Fruit fly (Drosophila melanogaster) whole organism, embryonic: ENCODE data around the gene Cyp12a5.

ENCODE experiments used
- Atf-2 ChIP-seq: fragments of 200-800 bp; sonication (Bioruptor generic); optimal IDR thresholded peaks from 2 replicates; lab custom pipeline; 2016; ENCODE audit warnings: missing biosample characterization, missing genetic modification characterization
- BEAF-32 ChIP-seq: fragments of 200-800 bp; sonication (Bioruptor generic); optimal IDR thresholded peaks from 3 replicates; lab custom pipeline; 2017; ENCODE audit warnings: missing biosample characterization, missing genetic modification characterization, mild to moderate bottlenecking, moderate library complexity, missing genetic modification reagents
- Bdp1 ChIP-seq: fragments of 200-800 bp; sonication (Bioruptor generic); optimal IDR thresholded peaks from 3 replicates; lab custom pipeline; 2016; ENCODE audit warnings: missing biosample characterization, missing genetic modification characterization
- CG1024 ChIP-seq: fragments of 200-800 bp; sonication (Bioruptor generic); IDR thresholded peaks from 2 replicates; pipeline ENCODE4 v1.3.6; 2022; ENCODE audit warnings: missing biosample characterization, missing genetic modification characterization
- CG11504 ChIP-seq: fragments of 200-800 bp; sonication (Bioruptor generic); optimal IDR thresholded peaks from 3 replicates; lab custom pipeline; 2019; ENCODE audit warnings: missing biosample characterization, mild to moderate bottlenecking, missing genetic modification characterization, moderate library complexity
- CG13296 ChIP-seq: fragments of 200-800 bp; sonication (Bioruptor generic); optimal IDR thresholded peaks from 3 replicates; lab custom pipeline; 2018; ENCODE audit warnings: missing biosample characterization, mild to moderate bottlenecking, missing genetic modification characterization
- CG14014 ChIP-seq: fragments of 200-800 bp; sonication (Bioruptor generic); IDR thresholded peaks from 2 replicates; pipeline ENCODE4 v1.3.6; 2022; ENCODE audit warnings: missing biosample characterization, missing genetic modification characterization
- CG14710 ChIP-seq: fragments of 200-800 bp; sonication (Bioruptor generic); optimal IDR thresholded peaks from 3 replicates; lab custom pipeline; 2019; ENCODE audit warnings: missing biosample characterization, mild to moderate bottlenecking, missing genetic modification characterization, moderate library complexity
- CG16863 ChIP-seq: fragments of 200-800 bp; sonication (Bioruptor generic); optimal IDR thresholded peaks from 3 replicates; lab custom pipeline; 2016; ENCODE audit warnings: missing biosample characterization, missing genetic modification characterization
- CG17186 ChIP-seq: fragments of 200-800 bp; sonication (Bioruptor generic); optimal IDR thresholded peaks from 3 replicates; lab custom pipeline; 2017; ENCODE audit warnings: missing biosample characterization, missing genetic modification reagents, missing genetic modification characterization
- CG17328 ChIP-seq: fragments of 200-800 bp; sonication (Bioruptor generic); IDR thresholded peaks from 2 replicates; pipeline ENCODE4 v1.3.6; 2022; ENCODE audit warnings: missing biosample characterization, missing genetic modification characterization
- CG17361 ChIP-seq: fragments of 200-800 bp; sonication (Bioruptor generic); IDR thresholded peaks from 3 replicates; pipeline ENCODE4 v1.3.6; 2022; ENCODE audit warnings: missing biosample characterization, missing genetic modification characterization
- CG17912 ChIP-seq: fragments of 200-800 bp; sonication (Bioruptor generic); optimal IDR thresholded peaks from 2 replicates; lab custom pipeline; 2018; ENCODE audit warnings: missing biosample characterization, mild to moderate bottlenecking, missing genetic modification characterization
- CG18262 ChIP-seq: fragments of 200-800 bp; optimal IDR thresholded peaks from 3 replicates; lab custom pipeline; 2019; ENCODE audit warnings: missing biosample characterization, mild to moderate bottlenecking, missing genetic modification characterization, moderate library complexity
- CG18619 ChIP-seq: fragments of 200-800 bp; sonication (Bioruptor generic); optimal IDR thresholded peaks from 3 replicates; lab custom pipeline; 2017; ENCODE audit warnings: missing biosample characterization, mild to moderate bottlenecking, missing genetic modification characterization
- CG2678 ChIP-seq: fragments of 200-800 bp; sonication (Bioruptor generic); optimal IDR thresholded peaks from 3 replicates; lab custom pipeline; 2019; ENCODE audit warnings: missing biosample characterization, mild to moderate bottlenecking, missing genetic modification characterization, moderate library complexity
- CG31224 ChIP-seq: fragments of 200-800 bp; sonication (Bioruptor generic); IDR thresholded peaks from 2 replicates; pipeline ENCODE4 v1.3.6; 2022; ENCODE audit warnings: missing biosample characterization, missing genetic modification characterization
- CG32532 ChIP-seq: fragments of 200-800 bp; sonication (Bioruptor generic); IDR thresholded peaks from 2 replicates; pipeline ENCODE4 v1.3.6; 2022; ENCODE audit warnings: missing biosample characterization, missing genetic modification characterization
- CG3281 ChIP-seq: fragments of 200-800 bp; sonication (Bioruptor generic); optimal IDR thresholded peaks from 3 replicates; lab custom pipeline; 2017; ENCODE audit warnings: missing biosample characterization, mild to moderate bottlenecking, missing genetic modification characterization
- CG3407 ChIP-seq: fragments of 200-800 bp; sonication (Bioruptor generic); optimal IDR thresholded peaks from 2 replicates; lab custom pipeline; 2018; ENCODE audit warnings: missing biosample characterization, mild to moderate bottlenecking, missing genetic modification characterization
- CG3847 ChIP-seq: fragments of 200-800 bp; sonication (Bioruptor generic); IDR thresholded peaks from 2 replicates; pipeline ENCODE4 v1.3.6; 2022; ENCODE audit warnings: missing biosample characterization, missing genetic modification characterization
- CG7357 ChIP-seq: fragments of 200-800 bp; sonication (Bioruptor generic); IDR thresholded peaks from 3 replicates; pipeline ENCODE4 v1.3.6; 2022; ENCODE audit warnings: missing biosample characterization, missing genetic modification characterization
- CG9727 ChIP-seq: fragments of 200-800 bp; sonication (Bioruptor generic); optimal IDR thresholded peaks from 3 replicates; lab custom pipeline; 2017; ENCODE audit warnings: missing biosample characterization, mild to moderate bottlenecking, missing genetic modification characterization
- CTCF ChIP-seq: fragments of 200-800 bp; sonication (Bioruptor generic); optimal IDR thresholded peaks from 2 replicates; lab custom pipeline; 2017; ENCODE audit warnings: missing biosample characterization, mild to moderate bottlenecking, missing genetic modification characterization, moderate library complexity
- E2f1 ChIP-seq: fragments of 200-800 bp; sonication (Bioruptor generic); IDR thresholded peaks from 2 replicates; pipeline ENCODE4 v1.3.6; 2022; ENCODE audit warnings: missing biosample characterization, missing genetic modification characterization
- Fer1 ChIP-seq: fragments of 200-800 bp; sonication (Bioruptor generic); optimal IDR thresholded peaks from 2 replicates; lab custom pipeline; 2017; ENCODE audit warnings: missing biosample characterization, mild to moderate bottlenecking, missing genetic modification characterization
- Hand ChIP-seq: fragments of 200-800 bp; sonication (Bioruptor generic); optimal IDR thresholded peaks from 2 replicates; lab custom pipeline; 2017; ENCODE audit warnings: mild to moderate bottlenecking, missing biosample characterization, missing genetic modification reagents, missing genetic modification characterization
- HmgZ ChIP-seq: fragments of 200-800 bp; sonication (Bioruptor generic); optimal IDR thresholded peaks from 2 replicates; lab custom pipeline; 2018; ENCODE audit warnings: missing biosample characterization, mild to moderate bottlenecking, missing genetic modification characterization
- Hr39 ChIP-seq: fragments of >200 bp; optimal IDR thresholded peaks from 2 replicates; lab custom pipeline; 2017
- Hr51 ChIP-seq, 2 experiments: fragments of 200-800 bp; sonication (Bioruptor generic); optimal IDR thresholded peaks; 2 replicates in 1 of 2; 3 replicates in 1 of 2; lab custom pipeline; 2016 to 2018; ENCODE audit warnings: missing biosample characterization in 2 of 2, missing genetic modification characterization in 2 of 2, mild to moderate bottlenecking in 1 of 2, moderate library complexity in 1 of 2
- Kr ChIP-seq: fragments of 200-800 bp; sonication (Bioruptor generic); optimal IDR thresholded peaks from 2 replicates; lab custom pipeline; 2017; ENCODE audit warnings: missing biosample characterization, mild to moderate bottlenecking, missing genetic modification characterization
- Lim3 ChIP-seq: fragments of 200-800 bp; sonication (Bioruptor generic); IDR thresholded peaks from 2 replicates; pipeline ENCODE4 v1.3.6; 2022; ENCODE audit warnings: missing biosample characterization, missing genetic modification characterization
- MBD-R2 ChIP-seq: fragments of 200-800 bp; sonication (Bioruptor generic); IDR thresholded peaks from 2 replicates; pipeline ENCODE4 v1.3.6; 2022; ENCODE audit warnings: missing biosample characterization, missing genetic modification characterization
- Optix ChIP-seq: fragments of 200-800 bp; sonication (Bioruptor generic); IDR thresholded peaks from 3 replicates; pipeline ENCODE4 v1.3.6; 2022; ENCODE audit warnings: missing biosample characterization, missing genetic modification characterization
- Ptx1 ChIP-seq: fragments of 200-800 bp; sonication (Bioruptor generic); IDR thresholded peaks from 2 replicates; pipeline ENCODE4 v1.3.6; 2022; ENCODE audit warnings: missing biosample characterization, missing genetic modification characterization
- abd-A ChIP-seq: fragments of 200-800 bp; sonication (Bioruptor generic); optimal IDR thresholded peaks from 3 replicates; lab custom pipeline; 2019; ENCODE audit warnings: missing biosample characterization, mild to moderate bottlenecking, missing genetic modification characterization, moderate library complexity
- ash1 ChIP-seq: fragments of 200-800 bp; sonication (Bioruptor generic); optimal IDR thresholded peaks from 2 replicates; lab custom pipeline; 2018; ENCODE audit warnings: missing biosample characterization, mild to moderate bottlenecking, missing genetic modification characterization
- chif ChIP-seq, 2 experiments: fragments of 200-800 bp; sonication (Bioruptor generic); optimal IDR thresholded peaks; 3 replicates each; lab custom pipeline; 2016; ENCODE audit warnings: missing biosample characterization in 2 of 2, missing genetic modification characterization in 2 of 2
- cwo ChIP-seq: fragments of 200-800 bp; sonication (Bioruptor generic); optimal IDR thresholded peaks from 3 replicates; lab custom pipeline; 2017; ENCODE audit warnings: missing biosample characterization, missing genetic modification characterization, mild to moderate bottlenecking, moderate library complexity, missing genetic modification reagents
- dan ChIP-seq: fragments of 200-800 bp; sonication (Bioruptor generic); IDR thresholded peaks from 2 replicates; pipeline ENCODE4 v1.3.6; 2022; ENCODE audit warnings: missing biosample characterization, missing genetic modification characterization
- danr ChIP-seq: fragments of 200-800 bp; sonication (Bioruptor generic); IDR thresholded peaks from 2 replicates; pipeline ENCODE4 v1.3.6; 2022; ENCODE audit warnings: missing biosample characterization, missing genetic modification characterization
- fu2 ChIP-seq: fragments of 200-800 bp; sonication (Bioruptor generic); optimal IDR thresholded peaks from 2 replicates; lab custom pipeline; 2016; ENCODE audit warnings: missing biosample characterization, missing genetic modification characterization
- grn ChIP-seq: fragments of 200-800 bp; sonication (Bioruptor generic); optimal IDR thresholded peaks from 3 replicates; lab custom pipeline; 2017; ENCODE audit warnings: missing biosample characterization, missing genetic modification characterization
- h ChIP-seq: fragments of >200 bp; optimal IDR thresholded peaks from 2 replicates; lab custom pipeline; 2017
- ham ChIP-seq: fragments of 200-800 bp; sonication (Bioruptor generic); IDR thresholded peaks from 2 replicates; pipeline ENCODE4 v1.3.6; 2022; ENCODE audit warnings: missing biosample characterization, missing genetic modification characterization
- pnt ChIP-seq: fragments of 200-800 bp; sonication (Bioruptor generic); optimal IDR thresholded peaks from 3 replicates; lab custom pipeline; 2016; ENCODE audit warnings: missing biosample characterization, missing genetic modification characterization
- rib ChIP-seq: fragments of 200-800 bp; sonication (Bioruptor generic); IDR thresholded peaks from 2 replicates; pipeline ENCODE4 v1.3.6; 2022; ENCODE audit warnings: missing biosample characterization, missing genetic modification characterization
- row ChIP-seq: fragments of 200-800 bp; sonication (Bioruptor generic); IDR thresholded peaks from 3 replicates; pipeline ENCODE4 v1.3.6; 2022; ENCODE audit warnings: missing biosample characterization, missing genetic modification characterization
- sisA ChIP-seq: fragments of 200-800 bp; sonication (Bioruptor generic); IDR thresholded peaks from 2 replicates; pipeline ENCODE4 v1.3.6; 2022; ENCODE audit warnings: missing biosample characterization, missing genetic modification characterization
- sna ChIP-seq: fragments of 200-800 bp; sonication (Bioruptor generic); IDR thresholded peaks from 2 replicates; pipeline ENCODE4 v1.3.6; 2022; ENCODE audit warnings: missing biosample characterization, missing genetic modification characterization; ENCODE audit not compliant: partially characterized antibody
- so ChIP-seq: fragments of 200-800 bp; sonication (Bioruptor generic); IDR thresholded peaks from 3 replicates; pipeline ENCODE4 v1.3.6; 2022; ENCODE audit warnings: missing biosample characterization, missing genetic modification characterization
- tx ChIP-seq: fragments of 200-800 bp; sonication (Bioruptor generic); optimal IDR thresholded peaks from 2 replicates; lab custom pipeline; 2016; ENCODE audit warnings: missing biosample characterization, missing genetic modification characterization
- usp ChIP-seq: fragments of >200 bp; optimal IDR thresholded peaks from 2 replicates; lab custom pipeline; 2017; ENCODE audit warnings: missing biosample characterization, missing genetic modification characterization
- zfh2 ChIP-seq: fragments of 200-800 bp; sonication (Bioruptor generic); optimal IDR thresholded peaks from 2 replicates; lab custom pipeline; 2016; ENCODE audit warnings: missing biosample characterization, missing genetic modification characterization

Gene Cyp12a5

dm6 chr3R:19165620-19166055, 33.2 kb downstream of the Cyp12a5 start (continued):
- no peak for TF ChIP-seq chif (GFP tag; optimal IDR thresholded peaks at IDR 0.05; lab: Kevin White, UChicago)
- no peak for TF ChIP-seq CG2678
- no peak for TF ChIP-seq Hr39
- TF ChIP-seq Hr51 (GFP tag; optimal IDR thresholded peaks at IDR 0.05; lab: Kevin White, UChicago): no peak
- TF ChIP-seq CG3407 (GFP tag; lab: Kevin White, UChicago): no peak
- no peak for TF ChIP-seq CG32532 (GFP tag; lab: Robert Waterston, UW)
- TF ChIP-seq usp (GFP tag; lab: Kevin White, UChicago): no peak
- TF ChIP-seq sisA (GFP tag; lab: Robert Waterston, UW): no peak
- TF ChIP-seq fu2: no peak
- TF ChIP-seq E2f1: no peak
- TF ChIP-seq CG13296 (GFP tag; lab: Kevin White, UChicago): no peak
- no peak for TF ChIP-seq so (GFP tag; lab: Robert Waterston, UW)
- TF ChIP-seq tx (GFP tag; lab: Kevin White, UChicago): no peak
- TF ChIP-seq Hand (GFP tag; lab: Kevin White, UChicago): no peak
- no peak for TF ChIP-seq Ptx1 (GFP tag; lab: Robert Waterston, UW)
- TF ChIP-seq cwo (GFP tag; lab: Kevin White, UChicago): no peak
- TF ChIP-seq CG17186: no peak
- no peak for TF ChIP-seq Kr (GFP tag; lab: Kevin White, UChicago)
- no peak for TF ChIP-seq CG14710 (tag; lab: Kevin White, UChicago)
- no peak for TF ChIP-seq danr (GFP tag; lab: Robert Waterston, UW)
- TF ChIP-seq CG17328: no peak
- no peak for TF ChIP-seq pnt (GFP tag; lab: Kevin White, UChicago)
- TF ChIP-seq dan (GFP tag; lab: Robert Waterston, UW): no peak
- no peak for TF ChIP-seq zfh2
- TF ChIP-seq CG1024 (GFP tag; lab: Robert Waterston, UW): no peak
- no peak for TF ChIP-seq CG31224
- no peak for TF ChIP-seq HmgZ (tag; lab: Kevin White, UChicago)
- TF ChIP-seq Bdp1 (GFP tag; lab: Kevin White, UChicago): no peak
- no peak for TF ChIP-seq Lim3
- TF ChIP-seq Atf-2 (GFP tag; lab: Kevin White, UChicago): no peak
- no peak for TF ChIP-seq CG11504 (tag; lab: Kevin White, UChicago)
- TF ChIP-seq CG17361 (GFP tag; lab: Robert Waterston, UW): no peak
- TF ChIP-seq rib (GFP tag; lab: Robert Waterston, UW): peak; percentile 44; the same call in 1 of the 2 replicates
- no peak for TF ChIP-seq ham (GFP tag; lab: Robert Waterston, UW)
- no peak for TF ChIP-seq MBD-R2
- no peak for TF ChIP-seq CG16863 (GFP tag; lab: Kevin White, UChicago)
- no peak for TF ChIP-seq Optix (GFP tag; lab: Robert Waterston, UW)
- no peak for TF ChIP-seq CTCF
- TF ChIP-seq BEAF-32 (GFP tag; lab: Kevin White, UChicago): no peak
- TF ChIP-seq ash1 (GFP tag; lab: Kevin White, UChicago): no peak
- TF ChIP-seq CG14014 (GFP tag; lab: Robert Waterston, UW): no peak
- TF ChIP-seq CG18619 (GFP tag; lab: Kevin White, UChicago): no peak
- peak; percentile 64 for TF ChIP-seq abd-A
- no peak for TF ChIP-seq CG9727 (GFP tag; lab: Kevin White, UChicago)
- TF ChIP-seq row: no peak
- no peak for TF ChIP-seq CG3847 (GFP tag; lab: Robert Waterston, UW)
- TF ChIP-seq CG17912 (GFP tag; lab: Kevin White, UChicago): no peak
- TF ChIP-seq grn (GFP tag; lab: Kevin White, UChicago): no peak
- TF ChIP-seq CG3281 (GFP tag; lab: Kevin White, UChicago): no peak
- TF ChIP-seq CG18262 (tag; lab: Kevin White, UChicago): no peak
- no peak for TF ChIP-seq CG7357
- TF ChIP-seq Fer1 (GFP tag; lab: Kevin White, UChicago): no peak
- no peak for TF ChIP-seq h (lab: Kevin White, UChicago)
- TF ChIP-seq sna: 0 out of 2 replicates have a peak, but pooled peaks have one; percentile 32
